Fruit fly (Drosophila melanogaster): ENCODE measurements around the gene CG13287.

Gene CG13287

dm6 chr3L:5926015-5926988 lies 44.2 kb downstream of the CG13287 start (continued):
- TF ChIP-seq Blimp-1 (GFP tag; optimal IDR thresholded peaks at IDR 0.05) (peak; percentile 98), Dp (GFP tag; optimal IDR thresholded peaks at IDR 0.05) (no peak), CG8765 (GFP tag; IDR thresholded peaks at IDR 0.05) (no peak), H2.0 (GFP tag; IDR thresholded peaks at IDR 0.05) (peak; percentile 22), CG8478 (optimal IDR thresholded peaks at IDR 0.05) (peak; percentile 34), Hr39 (optimal IDR thresholded peaks at IDR 0.05) (no peak), shn (GFP tag; optimal IDR thresholded peaks at IDR 0.05) (peak; percentile 35), MBD-R2 (GFP tag; IDR thresholded peaks at IDR 0.05) (peak; percentile 11; the same call in 1 of the 2 replicates), Fer3 (tag; optimal IDR thresholded peaks at IDR 0.05) (peak; percentile 5), Atf3 (GFP tag; optimal IDR thresholded peaks at IDR 0.05) (no peak), klu (GFP tag; IDR thresholded peaks at IDR 0.05) (no peak), Dll (GFP tag; IDR thresholded peaks at IDR 0.05; ENCODE audit: partially characterized antibody) (0 out of 4 replicates have a peak, but pooled peaks have one; percentile 26), CG7928 (GFP tag; optimal IDR thresholded peaks at IDR 0.05) (no peak), B-H1 (GFP tag; IDR thresholded peaks at IDR 0.05) (peak; percentile 39; the same call in 1 of the 3 replicates), disco-r (GFP tag; optimal IDR thresholded peaks at IDR 0.05) (peak; percentile 20), YL-1 (GFP tag; optimal IDR thresholded peaks at IDR 0.05) (no peak), CG12942 (GFP tag; optimal IDR thresholded peaks at IDR 0.05) (peak; percentile 48), Atf6 (GFP tag; IDR thresholded peaks at IDR 0.05) (peak; percentile 35; the same call in 1 of the 2 replicates), CG6791 (GFP tag; IDR thresholded peaks at IDR 0.05; ENCODE audit: partially characterized antibody) (no peak), CG1602 (GFP tag; optimal IDR thresholded peaks at IDR 0.05) (peak; percentile 30), Gsc (GFP tag; IDR thresholded peaks at IDR 0.05) (no peak), Eip74EF (GFP tag; optimal IDR thresholded peaks at IDR 0.05) (peak in 1 of 2 experiments; percentile 42), CG10366 (GFP tag; IDR thresholded peaks at IDR 0.05) (peak; percentile 44), lab (GFP tag; optimal IDR thresholded peaks at IDR 0.05) (peak; percentile 5), pzg (GFP tag; optimal IDR thresholded peaks at IDR 0.05) (no peak), CG6683 (GFP tag; optimal IDR thresholded peaks at IDR 0.05) (no peak), CG17385 (GFP tag; optimal IDR thresholded peaks at IDR 0.05) (peak; percentile 42), Meics (GFP tag; optimal IDR thresholded peaks at IDR 0.05) (peak; percentile 13), oc (tag; optimal IDR thresholded peaks at IDR 0.05) (no peak)

DNA sequence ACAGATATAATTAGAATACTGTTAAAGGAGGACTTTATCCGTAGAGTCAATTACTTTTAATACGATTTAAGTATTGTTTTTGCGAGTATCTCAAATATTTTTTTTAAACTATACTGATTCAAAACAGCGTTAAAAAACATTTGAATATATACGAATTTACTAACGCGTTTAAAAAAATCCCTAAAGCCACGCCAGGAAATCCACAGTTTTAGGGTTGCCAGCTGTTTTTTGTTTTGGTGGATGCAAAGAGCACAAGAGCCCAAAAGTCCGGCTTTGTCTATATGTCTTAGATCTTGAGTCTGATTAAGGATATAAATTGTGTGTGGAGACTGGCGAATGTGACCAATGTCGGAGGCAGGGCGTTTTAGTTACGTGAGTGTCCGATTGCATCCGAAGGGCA lies 45.4 kb downstream of the CG13287 start:
- TF ChIP-seq Sin3A (optimal IDR thresholded peaks at IDR 0.05): peak; percentile 6
- TF ChIP-seq Med (GFP tag): peak; percentile 30
- TF ChIP-seq CG2129 (GFP tag; IDR thresholded peaks at IDR 0.05; ENCODE audit: partially characterized antibody): no peak
- TF ChIP-seq C15 (GFP tag; IDR thresholded peaks at IDR 0.05): no peak
- no peak for TF ChIP-seq CG1792 (GFP tag; optimal IDR thresholded peaks at IDR 0.05)
- no peak for TF ChIP-seq gsb (GFP tag; IDR thresholded peaks at IDR 0.05)
- 0 out of 2 replicates have a peak, but pooled peaks have one; percentile 23 for TF ChIP-seq H2.0 (GFP tag; IDR thresholded peaks at IDR 0.05)
- TF ChIP-seq CG11093 (GFP tag; IDR thresholded peaks at IDR 0.05): no peak
- peak; percentile 82 for TF ChIP-seq Myb (GFP tag; optimal IDR thresholded peaks at IDR 0.05)
- peak; percentile 3 for TF ChIP-seq CG8290 (GFP tag; optimal IDR thresholded peaks at IDR 0.05)
- TF ChIP-seq CG8290 (tag; optimal IDR thresholded peaks at IDR 0.05): no peak
- peak; percentile 57 for TF ChIP-seq E2f2 (GFP tag; IDR thresholded peaks at IDR 0.05)
- no peak for TF ChIP-seq Sox100B (GFP tag; optimal IDR thresholded peaks at IDR 0.05)
- no peak for TF ChIP-seq sna (GFP tag; IDR thresholded peaks at IDR 0.05; ENCODE audit: partially characterized antibody)
- peak; percentile 76 for TF ChIP-seq gfzf (GFP tag; optimal IDR thresholded peaks at IDR 0.05)
- TF ChIP-seq Nf-YC (tag; optimal IDR thresholded peaks at IDR 0.05): peak; percentile 2
- TF ChIP-seq row (GFP tag; IDR thresholded peaks at IDR 0.05): peak; percentile 29; the same call in 1 of the 3 replicates
- peak; percentile 78 for TF ChIP-seq sens (GFP tag)
- TF ChIP-seq CG9797 (GFP tag; optimal IDR thresholded peaks at IDR 0.05): peak; percentile 53
- no peak for TF ChIP-seq Ssrp (tag; optimal IDR thresholded peaks at IDR 0.05)
- no peak for TF ChIP-seq vnd (GFP tag; IDR thresholded peaks at IDR 0.05; ENCODE audit: partially characterized antibody)
- TF ChIP-seq CG17186 (GFP tag; optimal IDR thresholded peaks at IDR 0.05): no peak

Measured in whole organism, embryonic.